Fruit fly (Drosophila melanogaster) Kc167 (cell line): ENCODE results near the gene CG42541.

Experiments used
- Myc ChIP-seq: fragments of >200 bp; optimal IDR thresholded peaks from 2 replicates; lab custom pipeline; 2017; ENCODE audit warnings: missing external identifiers
- Sin3A ChIP-seq: fragments of >200 bp; optimal IDR thresholded peaks from 2 replicates; lab custom pipeline; 2018; ENCODE audit warnings: missing external identifiers
- h ChIP-seq: fragments of >200 bp; optimal IDR thresholded peaks from 3 replicates; lab custom pipeline; 2018; ENCODE audit warnings: missing external identifiers
- insv ChIP-seq: fragments of >200 bp; optimal IDR thresholded peaks from 3 replicates; lab custom pipeline; 2018; ENCODE audit warnings: missing external identifiers
- psq ChIP-seq: fragments of >200 bp; optimal IDR thresholded peaks from 2 replicates; lab custom pipeline; 2017; ENCODE audit warnings: missing external identifiers
- ttk ChIP-seq: sonication (Bioruptor generic); optimal IDR thresholded peaks from 2 replicates; lab custom pipeline; 2017; ENCODE audit warnings: missing external identifiers

dm6 chrX:3949409-3950178 lies 19.2 kb upstream of the CG42541 start:
- no peak for TF ChIP-seq h (lab: Kevin White, UChicago)
- TF ChIP-seq ttk (lab: Kevin White, UChicago): no peak
- TF ChIP-seq insv (lab: Kevin White, UChicago): no peak
- no peak for TF ChIP-seq Sin3A (lab: Kevin White, UChicago)
- TF ChIP-seq psq (lab: Kevin White, UChicago): no peak
- no peak for TF ChIP-seq Myc (lab: Kevin White, UChicago)
